Fruit fly (Drosophila melanogaster) whole organism, embryonic: Measurements from ENCODE around the gene Mst89B.

ENCODE experiments used
- Awh ChIP-seq: fragments of 200-800 bp; sonication (Bioruptor generic); IDR thresholded peaks from 2 replicates; pipeline ENCODE4, ENCODE4 v1.3.6; 2022; ENCODE audit warnings: missing biosample characterization, missing genetic modification characterization
- CG10147 ChIP-seq: fragments of 200-800 bp; sonication (Bioruptor generic); optimal IDR thresholded peaks from 2 replicates; lab custom pipeline; 2019; ENCODE audit warnings: missing biosample characterization, mild to moderate bottlenecking, missing genetic modification characterization, moderate library complexity
- CG10267 ChIP-seq: fragments of 200-800 bp; sonication (Bioruptor generic); optimal IDR thresholded peaks from 2 replicates; lab custom pipeline; 2018; ENCODE audit warnings: missing biosample characterization, mild to moderate bottlenecking, missing genetic modification characterization, moderate library complexity
- CG12071 ChIP-seq: fragments of 200-800 bp; sonication (Bioruptor generic); optimal IDR thresholded peaks from 3 replicates; lab custom pipeline; 2018; ENCODE audit warnings: missing biosample characterization, mild to moderate bottlenecking, missing genetic modification characterization
- CG15269 ChIP-seq: fragments of 200-800 bp; sonication (Bioruptor generic); optimal IDR thresholded peaks from 2 replicates; lab custom pipeline; 2018; ENCODE audit warnings: missing biosample characterization, mild to moderate bottlenecking, missing genetic modification characterization, moderate library complexity
- CG16815 ChIP-seq: fragments of 200-800 bp; sonication (Bioruptor generic); optimal IDR thresholded peaks from 3 replicates; lab custom pipeline; 2017; ENCODE audit warnings: missing biosample characterization, mild to moderate bottlenecking, missing genetic modification characterization
- CG1792 ChIP-seq: fragments of 200-800 bp; sonication (Bioruptor generic); optimal IDR thresholded peaks from 2 replicates; lab custom pipeline; 2016; ENCODE audit warnings: missing biosample characterization, missing genetic modification characterization
- CG18011 ChIP-seq: fragments of 200-800 bp; sonication (Bioruptor generic); optimal IDR thresholded peaks from 2 replicates; lab custom pipeline; 2017; ENCODE audit warnings: missing biosample characterization, missing genetic modification characterization, mild to moderate bottlenecking, moderate library complexity, missing genotype
- CG2875 ChIP-seq: fragments of 200-800 bp; sonication (Bioruptor generic); optimal IDR thresholded peaks from 2 replicates; lab custom pipeline; 2017; ENCODE audit warnings: missing biosample characterization, mild to moderate bottlenecking, missing genetic modification characterization, missing genetic modification reagents
- CG2889 ChIP-seq: fragments of 200-800 bp; sonication (Bioruptor generic); IDR thresholded peaks from 3 replicates; pipeline ENCODE4 v1.3.6; 2022; ENCODE audit warnings: missing biosample characterization, missing genetic modification characterization
- CG32532 ChIP-seq: fragments of 200-800 bp; sonication (Bioruptor generic); IDR thresholded peaks from 2 replicates; pipeline ENCODE4 v1.3.6; 2022; ENCODE audit warnings: missing biosample characterization, missing genetic modification characterization
- CG3281 ChIP-seq: fragments of 200-800 bp; sonication (Bioruptor generic); optimal IDR thresholded peaks from 3 replicates; lab custom pipeline; 2017; ENCODE audit warnings: missing biosample characterization, mild to moderate bottlenecking, missing genetic modification characterization
- CG4404 ChIP-seq: fragments of 200-800 bp; sonication (Bioruptor generic); IDR thresholded peaks from 2 replicates; pipeline ENCODE4 v1.3.6; 2022; ENCODE audit warnings: missing biosample characterization, missing genetic modification characterization
- CG4730 ChIP-seq: fragments of 200-800 bp; sonication (Bioruptor generic); IDR thresholded peaks from 2 replicates; pipeline ENCODE4 v1.3.6; 2022; ENCODE audit warnings: missing biosample characterization, missing genetic modification characterization
- CG6791 ChIP-seq: fragments of 200-800 bp; sonication (Bioruptor generic); IDR thresholded peaks from 3 replicates; pipeline ENCODE4 v1.3.6; 2022; ENCODE audit warnings: missing biosample characterization, missing genetic modification characterization; ENCODE audit not compliant: partially characterized antibody
- CG7271 ChIP-seq: fragments of 200-800 bp; sonication (Bioruptor generic); optimal IDR thresholded peaks from 2 replicates; lab custom pipeline; 2018; ENCODE audit warnings: missing biosample characterization, mild to moderate bottlenecking, missing genetic modification characterization, moderate library complexity
- D19B ChIP-seq: fragments of 200-800 bp; sonication (Bioruptor generic); optimal IDR thresholded peaks from 2 replicates; lab custom pipeline; 2017; ENCODE audit warnings: missing biosample characterization, mild to moderate bottlenecking, missing genetic modification characterization
- Eip74EF ChIP-seq, 2 experiments: fragments of 200-800 bp in 1 of 2; fragments of >200 bp in 1 of 2; sonication (Bioruptor generic) in 1 of 2; optimal IDR thresholded peaks; 2 replicates each; lab custom pipeline; 2017 to 2019; ENCODE audit warnings: missing biosample characterization in 2 of 2, missing genetic modification characterization in 2 of 2, mild to moderate bottlenecking in 1 of 2, moderate library complexity in 1 of 2
- Elba2 ChIP-seq: fragments of 200-800 bp; sonication (Bioruptor generic); optimal IDR thresholded peaks from 3 replicates; lab custom pipeline; 2016; ENCODE audit warnings: missing biosample characterization, missing genetic modification characterization
- GATAe ChIP-seq: fragments of 200-800 bp; sonication (Bioruptor generic); conservative IDR thresholded peaks from 2 replicates; pipeline ENCODE4 v1.3.6; 2022; ENCODE audit warnings: missing biosample characterization, missing genetic modification characterization
- Hey ChIP-seq: fragments of 200-800 bp; sonication (Bioruptor generic); optimal IDR thresholded peaks from 3 replicates; lab custom pipeline; 2018; ENCODE audit warnings: missing biosample characterization, mild to moderate bottlenecking, missing genetic modification characterization
- HmgD ChIP-seq: fragments of 200-800 bp; sonication (Bioruptor generic); optimal IDR thresholded peaks from 3 replicates; lab custom pipeline; 2016; ENCODE audit warnings: missing biosample characterization, missing genetic modification characterization
- Kr ChIP-seq: fragments of 200-800 bp; sonication (Bioruptor generic); optimal IDR thresholded peaks from 2 replicates; lab custom pipeline; 2017; ENCODE audit warnings: missing biosample characterization, mild to moderate bottlenecking, missing genetic modification characterization
- MBD-R2 ChIP-seq: fragments of 200-800 bp; sonication (Bioruptor generic); IDR thresholded peaks from 2 replicates; pipeline ENCODE4 v1.3.6; 2022; ENCODE audit warnings: missing biosample characterization, missing genetic modification characterization
- Myb ChIP-seq: fragments of 200-800 bp; sonication (Bioruptor generic); optimal IDR thresholded peaks from 2 replicates; lab custom pipeline; 2016; ENCODE audit warnings: missing biosample characterization, missing genetic modification characterization
- Rx ChIP-seq: fragments of 200-800 bp; sonication (Bioruptor generic); IDR thresholded peaks from 2 replicates; pipeline ENCODE4 v1.3.6; 2022; ENCODE audit warnings: missing biosample characterization, missing genetic modification characterization
- Side ChIP-seq: fragments of 200-800 bp; sonication (Bioruptor generic); optimal IDR thresholded peaks from 2 replicates; lab custom pipeline; 2016; ENCODE audit warnings: missing biosample characterization, missing genetic modification characterization
- Sox102F ChIP-seq: fragments of 200-800 bp; sonication (Bioruptor generic); optimal IDR thresholded peaks from 2 replicates; lab custom pipeline; 2018; ENCODE audit warnings: missing biosample characterization, mild to moderate bottlenecking, missing genetic modification characterization, moderate library complexity
- Stat92E ChIP-seq, 3 experiments: fragments of >200 bp in 2 of 3; fragments of 200-800 bp in 1 of 3; sonication (Bioruptor generic) in 1 of 3; optimal IDR thresholded peaks; 2 replicates each; lab custom pipeline; 2017 to 2019; ENCODE audit warnings: missing biosample characterization in 3 of 3, missing genetic modification characterization in 3 of 3, mild to moderate bottlenecking in 1 of 3, moderate library complexity in 1 of 3
- ap ChIP-seq: fragments of 200-800 bp; sonication (Bioruptor generic); IDR thresholded peaks from 2 replicates; pipeline ENCODE4 v1.3.6; 2022; ENCODE audit warnings: missing biosample characterization, missing genetic modification characterization
- ash1 ChIP-seq: fragments of 200-800 bp; sonication (Bioruptor generic); optimal IDR thresholded peaks from 2 replicates; lab custom pipeline; 2018; ENCODE audit warnings: missing biosample characterization, mild to moderate bottlenecking, missing genetic modification characterization
- cad ChIP-seq: fragments of >200 bp; optimal IDR thresholded peaks from 2 replicates; lab custom pipeline; 2017; ENCODE audit warnings: missing biosample characterization, missing genetic modification characterization
- cas ChIP-seq: fragments of 200-800 bp; sonication (Bioruptor generic); IDR thresholded peaks from 2 replicates; pipeline ENCODE4 v1.3.6; 2022; ENCODE audit warnings: missing biosample characterization, missing genetic modification characterization
- corto ChIP-seq: fragments of 200-800 bp; sonication (Bioruptor generic); optimal IDR thresholded peaks from 2 replicates; lab custom pipeline; 2016; ENCODE audit warnings: missing biosample characterization, mild to moderate bottlenecking, missing genetic modification characterization, moderate library complexity
- croc ChIP-seq: fragments of 200-800 bp; sonication (Bioruptor generic); conservative IDR thresholded peaks from 3 replicates; pipeline ENCODE4 v1.3.6; 2022; ENCODE audit warnings: missing biosample characterization, missing genetic modification characterization
- emc ChIP-seq: fragments of 200-800 bp; sonication (Bioruptor generic); optimal IDR thresholded peaks from 2 replicates; lab custom pipeline; 2016; ENCODE audit warnings: missing biosample characterization, missing genetic modification characterization
- ems ChIP-seq: fragments of 200-800 bp; sonication (Bioruptor generic); optimal IDR thresholded peaks from 3 replicates; lab custom pipeline; 2016; ENCODE audit warnings: missing biosample characterization, missing genetic modification characterization
- gce ChIP-seq: fragments of 200-800 bp; sonication (Bioruptor generic); IDR thresholded peaks from 3 replicates; pipeline ENCODE4 v1.3.6; 2022; ENCODE audit warnings: missing biosample characterization, missing genetic modification characterization
- gem ChIP-seq: fragments of 200-800 bp; sonication (Bioruptor generic); optimal IDR thresholded peaks from 2 replicates; lab custom pipeline; 2019; ENCODE audit warnings: missing biosample characterization, mild to moderate bottlenecking, missing genetic modification characterization, moderate library complexity
- gt ChIP-seq: fragments of 200-800 bp; sonication (Bioruptor generic); IDR thresholded peaks from 2 replicates; pipeline ENCODE4 v1.3.6; 2022; ENCODE audit warnings: missing biosample characterization, missing genetic modification characterization
- lmd ChIP-seq: fragments of 200-800 bp; sonication (Bioruptor generic); IDR thresholded peaks from 2 replicates; pipeline ENCODE4 v1.3.6; 2022; ENCODE audit warnings: missing biosample characterization, missing genetic modification characterization
- pros ChIP-seq: fragments of 200-800 bp; sonication (Bioruptor generic); optimal IDR thresholded peaks from 3 replicates; lab custom pipeline; 2019; ENCODE audit warnings: missing biosample characterization, mild to moderate bottlenecking, missing genetic modification characterization, moderate library complexity
- psq ChIP-seq: fragments of 200-800 bp; sonication (Bioruptor generic); optimal IDR thresholded peaks from 2 replicates; lab custom pipeline; 2017; ENCODE audit warnings: missing biosample characterization, missing genetic modification characterization
- ro ChIP-seq: fragments of 200-800 bp; sonication (Bioruptor generic); IDR thresholded peaks from 2 replicates; pipeline ENCODE4 v1.3.6; 2022; ENCODE audit warnings: missing biosample characterization, missing genetic modification characterization
- sim ChIP-seq: fragments of 200-800 bp; sonication (Bioruptor generic); IDR thresholded peaks from 2 replicates; pipeline ENCODE4 v1.3.6; 2022; ENCODE audit warnings: missing biosample characterization, missing genetic modification characterization
- sima ChIP-seq: fragments of 200-800 bp; sonication (Bioruptor generic); optimal IDR thresholded peaks from 2 replicates; lab custom pipeline; 2016; ENCODE audit warnings: missing biosample characterization, missing genetic modification characterization
- tio ChIP-seq: fragments of 200-800 bp; sonication (Bioruptor generic); optimal IDR thresholded peaks from 2 replicates; lab custom pipeline; 2017; ENCODE audit warnings: missing biosample characterization, missing genetic modification characterization, inconsistent platforms
- usp ChIP-seq: fragments of >200 bp; optimal IDR thresholded peaks from 2 replicates; lab custom pipeline; 2017; ENCODE audit warnings: missing biosample characterization, missing genetic modification characterization
- wdn ChIP-seq: fragments of 200-800 bp; sonication (Bioruptor generic); IDR thresholded peaks from 2 replicates; pipeline ENCODE4 v1.3.6; 2022; ENCODE audit warnings: missing biosample characterization, missing genetic modification characterization

Gene Mst89B

DNA sequence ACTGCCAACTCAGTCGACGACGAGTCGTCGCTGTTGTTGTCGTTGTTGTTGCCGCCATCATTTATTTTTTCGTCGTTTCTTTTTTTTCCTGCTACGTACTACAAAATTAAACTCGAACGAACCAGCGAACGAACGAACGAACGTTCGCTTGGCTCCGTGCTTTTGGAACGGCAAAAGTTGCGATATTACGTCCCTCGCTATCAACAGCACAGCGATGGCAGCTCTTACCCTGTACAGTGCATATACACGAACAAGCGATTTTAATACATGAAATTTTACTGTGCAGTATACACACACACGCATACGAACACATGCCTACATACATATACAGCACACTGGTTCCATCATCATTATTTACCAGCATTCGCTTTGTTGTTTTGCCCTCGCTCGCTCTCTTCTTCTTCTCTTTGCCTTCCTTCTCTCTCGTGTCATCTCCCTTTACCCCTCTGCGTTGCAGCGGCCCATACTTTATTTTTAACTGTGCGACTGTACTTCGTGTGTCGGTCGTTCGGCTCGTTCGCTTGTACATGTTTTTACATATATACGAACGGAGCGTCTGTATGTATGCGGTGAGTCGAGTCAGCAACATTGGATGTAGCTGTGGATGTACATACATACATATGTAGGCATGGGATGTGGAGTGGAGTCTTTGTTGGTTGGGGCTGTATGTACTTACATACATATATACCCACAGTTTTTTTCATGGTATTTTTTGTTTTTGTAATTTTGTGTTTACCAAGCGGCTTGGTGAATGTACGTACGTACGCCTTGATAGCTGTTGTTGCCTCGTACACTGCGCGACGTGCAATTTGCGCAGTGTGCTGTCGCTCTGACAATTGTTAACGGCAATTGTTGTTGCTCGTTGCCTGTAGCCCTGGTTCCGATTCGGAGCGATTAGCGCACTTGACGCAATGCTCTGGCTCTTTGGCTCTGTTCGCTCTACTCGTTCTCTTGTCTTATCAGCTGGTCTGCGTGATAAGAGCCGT lies 16.7 kb upstream of the Mst89B start (continued):
- no peak for TF ChIP-seq lmd (GFP tag; lab: Robert Waterston, UW)
- no peak for TF ChIP-seq CG1792 (GFP tag; lab: Kevin White, UChicago)
- no peak for TF ChIP-seq MBD-R2
- peak; percentile 99 for TF ChIP-seq D19B (GFP tag; lab: Kevin White, UChicago)
- no peak for TF ChIP-seq CG2875
- TF ChIP-seq Elba2 (GFP tag; lab: Kevin White, UChicago), result no peak
- no peak for TF ChIP-seq sima
- TF ChIP-seq ash1 (GFP tag; lab: Kevin White, UChicago), result peak; percentile 82
- TF ChIP-seq CG4404 (GFP tag; lab: Robert Waterston, UW), result no peak
- peak; percentile 9 for TF ChIP-seq CG10267
- TF ChIP-seq CG7271, result no peak
- TF ChIP-seq CG6791, result no peak
- peak; percentile 40 for TF ChIP-seq CG10147
- no peak for TF ChIP-seq Rx (GFP tag; lab: Robert Waterston, UW)
- no peak for TF ChIP-seq ro (GFP tag; lab: Robert Waterston, UW)
- TF ChIP-seq CG18011 (GFP tag; lab: Kevin White, UChicago), result no peak
- no peak for TF ChIP-seq sim (GFP tag; lab: Robert Waterston, UW)
- TF ChIP-seq cas, result no peak
- TF ChIP-seq Eip74EF (GFP tag; optimal IDR thresholded peaks at IDR 0.05; lab: Kevin White, UChicago), result peak in 1 of 2 experiments; percentile 5
- peak; percentile 23 for TF ChIP-seq gem (tag; lab: Kevin White, UChicago)
- TF ChIP-seq gt (GFP tag; lab: Robert Waterston, UW), result no peak
- TF ChIP-seq ap, result no peak
- peak in 1 of 3 experiments; percentile 60 for TF ChIP-seq Stat92E (GFP tag; optimal IDR thresholded peaks at IDR 0.05; lab: Kevin White, UChicago)
- peak; percentile 19 for TF ChIP-seq HmgD (GFP tag; lab: Kevin White, UChicago)
- no peak for TF ChIP-seq gce
- no peak for TF ChIP-seq Sox102F (GFP tag; lab: Kevin White, UChicago)
- TF ChIP-seq Myb (GFP tag; lab: Kevin White, UChicago), result peak; percentile 32
- TF ChIP-seq usp (GFP tag; lab: Kevin White, UChicago), result no peak
- no peak for TF ChIP-seq wdn
- no peak for TF ChIP-seq Awh (GFP tag; lab: Robert Waterston, UW)
- TF ChIP-seq CG15269 (tag; lab: Kevin White, UChicago), result peak; percentile 61
- TF ChIP-seq GATAe (GFP tag; lab: Robert Waterston, UW), result no peak
- TF ChIP-seq CG16815 (GFP tag; lab: Kevin White, UChicago), result no peak
- no peak for TF ChIP-seq croc (GFP tag; lab: Robert Waterston, UW)
- peak; percentile 40 for TF ChIP-seq cad
- TF ChIP-seq Kr (GFP tag; lab: Kevin White, UChicago), result peak; percentile 68
- peak; percentile 41 for TF ChIP-seq CG12071
- peak; percentile 95 for TF ChIP-seq pros
- TF ChIP-seq tio (GFP tag; lab: Kevin White, UChicago), result no peak
- TF ChIP-seq Hey (tag; lab: Kevin White, UChicago), result peak; percentile 32
- TF ChIP-seq CG3281 (GFP tag; lab: Kevin White, UChicago), result no peak
- peak; percentile 81 for TF ChIP-seq psq (GFP tag; lab: Kevin White, UChicago)
- peak; percentile 12 for TF ChIP-seq Side (GFP tag; lab: Kevin White, UChicago)
- TF ChIP-seq CG2889 (GFP tag; lab: Robert Waterston, UW), result no peak
- peak; percentile 22 for TF ChIP-seq ems (GFP tag; lab: Kevin White, UChicago)
- no peak for TF ChIP-seq CG32532
- peak; percentile 76 for TF ChIP-seq corto
- no peak for TF ChIP-seq emc
- no peak for TF ChIP-seq CG4730 (GFP tag; lab: Robert Waterston, UW)
